Worm (Caenorhabditis elegans) whole organism, L1 larva: ENCODE data around the gene F47B7.2.
A peak's percentile ranks its signal among the peaks of the same experiment; 100 is the strongest.

Source experiments
- C04F5.9 ChIP-seq: sonication (generic microtip); optimal IDR thresholded peaks from 2 replicates; lab custom pipeline; 2016; ENCODE audit warnings: missing genetic modification characterization, missing compliant biosample characterization
- Y116A8C.19 ChIP-seq: sonication (generic microtip); optimal IDR thresholded peaks from 2 replicates; lab custom pipeline; 2016; ENCODE audit warnings: missing compliant biosample characterization, missing genetic modification characterization, borderline replicate concordance
- blmp-1 ChIP-seq: fragments of 150-350 bp; optimal IDR thresholded peaks from 2 replicates; lab custom pipeline; 2014; ENCODE audit warnings: missing biosample characterization, missing genetic modification characterization
- ceh-8 ChIP-seq: fragments of 200-800 bp; sonication (Bioruptor generic); optimal IDR thresholded peaks from 2 replicates; lab custom pipeline; 2018; ENCODE audit warnings: mild to moderate bottlenecking, missing genetic modification characterization, moderate library complexity, missing compliant biosample characterization
- ceh-82 ChIP-seq, 3 experiments: fragments of 150-350 bp in 1 of 3; sonication (generic microtip) in 2 of 3; optimal IDR thresholded peaks; 2 replicates each; lab custom pipeline; 2014 to 2017; ENCODE audit warnings: missing biosample characterization in 3 of 3, missing genetic modification characterization in 3 of 3
- dsc-1 ChIP-seq: sonication (generic microtip); optimal IDR thresholded peaks from 2 replicates; lab custom pipeline; 2016; ENCODE audit warnings: mild to moderate bottlenecking, missing genetic modification characterization, missing compliant biosample characterization
- efl-1 ChIP-seq, 4 experiments: fragments of 150-350 bp; optimal IDR thresholded peaks in 3 of 4; peaks in 1 of 4; 1 replicate in 1 of 4; 2 replicates in 3 of 4; lab custom pipeline; 2014; ENCODE audit warnings: missing biosample characterization in 2 of 4, missing genetic modification characterization in 2 of 4, missing genetic modification reagents in 2 of 4
- ets-5 ChIP-seq: fragments of 200-800 bp; sonication (Bioruptor generic); IDR thresholded peaks from 2 replicates; pipeline ENCODE4 v1.3.6; 2022; ENCODE audit warnings: missing genetic modification characterization, missing compliant biosample characterization
- fkh-10 ChIP-seq: sonication (generic microtip); optimal IDR thresholded peaks from 2 replicates; lab custom pipeline; 2017; ENCODE audit warnings: missing biosample characterization, missing genetic modification reagents, missing genetic modification characterization
- hlh-4 ChIP-seq: sonication (generic microtip); optimal IDR thresholded peaks from 2 replicates; lab custom pipeline; 2016; ENCODE audit warnings: mild to moderate bottlenecking, missing genetic modification characterization, missing compliant biosample characterization
- irx-1 ChIP-seq: sonication (generic microtip); optimal IDR thresholded peaks from 2 replicates; lab custom pipeline; 2016; ENCODE audit warnings: missing genetic modification characterization, missing compliant biosample characterization
- lin-14 ChIP-seq: fragments of 200-800 bp; sonication (Bioruptor generic); optimal IDR thresholded peaks from 2 replicates; lab custom pipeline; 2018; ENCODE audit warnings: mild to moderate bottlenecking, missing genetic modification characterization, moderate library complexity, missing compliant biosample characterization
- lin-15B ChIP-seq: fragments of 150-350 bp; sonication (generic microtip); optimal IDR thresholded peaks from 3 replicates; lab custom pipeline; 2014; ENCODE audit warnings: missing biosample characterization, missing genetic modification characterization
- lin-35 ChIP-seq, 2 experiments: fragments of 150-350 bp; optimal IDR thresholded peaks; 2 replicates each; lab custom pipeline; 2014; ENCODE audit warnings: missing biosample characterization in 2 of 2, missing genetic modification characterization in 2 of 2, missing genetic modification reagents in 2 of 2
- lin-39 ChIP-seq: fragments of 150-350 bp; optimal IDR thresholded peaks from 2 replicates; lab custom pipeline; 2014; ENCODE audit warnings: missing biosample characterization, missing genetic modification reagents, missing genetic modification characterization
- mep-1 ChIP-seq: fragments of 150-350 bp; optimal IDR thresholded peaks from 2 replicates; lab custom pipeline; 2014; ENCODE audit warnings: missing biosample characterization, missing genetic modification characterization
- nhr-28 ChIP-seq: fragments of 150-350 bp; optimal IDR thresholded peaks from 2 replicates; lab custom pipeline; 2014; ENCODE audit warnings: missing biosample characterization, missing genetic modification characterization
- nhr-47 ChIP-seq: sonication (generic microtip); optimal IDR thresholded peaks from 2 replicates; lab custom pipeline; 2016; ENCODE audit warnings: mild to moderate bottlenecking, missing genetic modification characterization, moderate library complexity, missing compliant biosample characterization
- nhr-71 ChIP-seq: sonication (generic microtip); optimal IDR thresholded peaks from 2 replicates; lab custom pipeline; 2016; ENCODE audit warnings: mild to moderate bottlenecking, missing genetic modification characterization, moderate library complexity, missing compliant biosample characterization
- nhr-84 ChIP-seq: sonication (generic microtip); optimal IDR thresholded peaks from 2 replicates; lab custom pipeline; 2017; ENCODE audit warnings: missing biosample characterization, missing genetic modification characterization
- nhr-85 ChIP-seq: sonication (generic microtip); peaks from one replicate; lab custom pipeline; 2016; ENCODE audit warnings: missing genetic modification characterization, inconsistent platforms, missing compliant biosample characterization
- nhr-90 ChIP-seq: sonication (generic microtip); optimal IDR thresholded peaks from 2 replicates; lab custom pipeline; 2016; ENCODE audit warnings: mild to moderate bottlenecking, missing genetic modification characterization, missing compliant biosample characterization; ENCODE audit not compliant: poor library complexity
- pag-3 ChIP-seq: sonication (generic microtip); optimal IDR thresholded peaks from 2 replicates; lab custom pipeline; 2017; ENCODE audit warnings: missing genetic modification characterization, mild to moderate bottlenecking, missing compliant biosample characterization, antibody characterized with exemption, borderline replicate concordance; ENCODE audit not compliant: insufficient read depth
- pqm-1 ChIP-seq: sonication (generic microtip); optimal IDR thresholded peaks from 3 replicates; lab custom pipeline; 2017; ENCODE audit warnings: missing biosample characterization, missing genetic modification characterization
- rnt-1 ChIP-seq: sonication (generic microtip); optimal IDR thresholded peaks from 2 replicates; lab custom pipeline; 2016; ENCODE audit warnings: mild to moderate bottlenecking, missing genetic modification characterization, moderate library complexity, missing compliant biosample characterization
- skn-1 ChIP-seq: fragments of 150-350 bp; optimal IDR thresholded peaks from 2 replicates; lab custom pipeline; 2014; ENCODE audit warnings: missing biosample characterization, missing genetic modification characterization
- snpc-4 ChIP-seq: fragments of 150-350 bp; optimal IDR thresholded peaks from 2 replicates; lab custom pipeline; 2014; ENCODE audit warnings: missing biosample characterization, missing genetic modification characterization
- snu-23 ChIP-seq: sonication (generic microtip); optimal IDR thresholded peaks from 2 replicates; lab custom pipeline; 2016; ENCODE audit warnings: missing genetic modification characterization, missing compliant biosample characterization
- sup-37 ChIP-seq: fragments of 200-800 bp; sonication (Bioruptor generic); optimal IDR thresholded peaks from 2 replicates; lab custom pipeline; 2018; ENCODE audit warnings: mild to moderate bottlenecking, missing genetic modification characterization, missing compliant biosample characterization
- tbx-2 ChIP-seq: sonication (generic microtip); optimal IDR thresholded peaks from 2 replicates; lab custom pipeline; 2016; ENCODE audit warnings: missing genetic modification characterization, missing compliant biosample characterization
- tlp-1 ChIP-seq: fragments of 150-350 bp; optimal IDR thresholded peaks from 2 replicates; lab custom pipeline; 2014; ENCODE audit warnings: missing biosample characterization, missing genetic modification characterization
- unc-62 ChIP-seq: fragments of 150-350 bp; optimal IDR thresholded peaks from 2 replicates; lab custom pipeline; 2014; ENCODE audit warnings: missing biosample characterization, missing genetic modification reagents, missing genetic modification characterization
- vab-15 ChIP-seq: sonication (generic microtip); optimal IDR thresholded peaks from 2 replicates; lab custom pipeline; 2017; ENCODE audit warnings: missing genotype, mild to moderate bottlenecking, missing genetic modification characterization, missing compliant biosample characterization
- zag-1 ChIP-seq: fragments of 150-350 bp; optimal IDR thresholded peaks from 2 replicates; lab custom pipeline; 2014; ENCODE audit warnings: missing biosample characterization, missing genetic modification characterization

Gene F47B7.2

DNA sequence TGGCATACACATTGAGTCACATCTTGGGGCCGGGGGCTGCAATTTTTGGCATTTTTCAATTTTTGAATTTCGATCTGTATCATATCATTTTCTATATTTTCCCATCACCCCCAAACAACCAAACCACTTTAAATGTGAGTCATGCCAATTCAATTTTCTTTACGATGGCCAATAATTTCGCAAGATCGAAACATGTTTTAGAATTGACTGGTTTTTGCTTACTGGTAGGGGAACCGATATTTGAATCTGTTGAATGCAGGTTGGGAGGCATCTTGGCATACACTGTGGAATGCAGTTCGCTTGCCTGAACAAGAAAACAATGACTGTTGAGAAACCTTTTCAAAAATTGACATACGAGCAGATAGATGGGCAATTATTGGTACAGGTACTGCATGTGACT, 18.5 kb downstream of the F47B7.2 start:
- TF ChIP-seq nhr-47 (tag; lab: Kevin White, UChicago) (no peak), snpc-4 (tag; lab: Kevin White, UChicago) (no peak), irx-1 (tag; lab: Kevin White, UChicago) (no peak), efl-1 (optimal IDR thresholded peaks at IDR 0.05; lab: Kevin White, UChicago) (no peak), efl-1 (GFP tag; optimal IDR thresholded peaks at IDR 0.05 in 1 of 2; lab: Kevin White, UChicago) (peak in 1 of 2 experiments; percentile 71)

ce11 chrX:3792715-3793114, 20.2 kb downstream of the F47B7.2 start, which contains the start of gene idpp-5:
TSS of gene idpp-5 (minus strand) at chrX:3792815.
- TF ChIP-seq hlh-4: no peak
- no peak for TF ChIP-seq fkh-10

DNA sequence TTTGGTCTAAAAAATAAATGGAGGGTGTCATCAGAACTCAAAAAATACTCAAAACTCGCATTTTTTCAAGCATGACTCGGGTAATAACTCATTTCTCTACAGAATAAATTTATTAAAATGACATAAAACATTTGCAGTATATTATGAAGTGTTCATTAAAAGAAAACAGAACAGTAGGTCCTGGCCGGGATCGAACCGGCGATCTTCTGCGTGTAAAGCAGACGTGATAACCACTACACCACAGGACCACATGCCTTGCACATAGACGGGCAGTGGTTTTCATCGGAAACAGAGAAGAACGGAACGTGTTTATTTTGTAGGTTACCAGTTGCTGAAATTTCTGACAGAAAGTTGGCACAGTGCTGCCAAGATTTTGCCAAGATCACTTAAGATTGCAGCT, 20.8 kb downstream of the F47B7.2 start:
- peak; percentile 35 for TF ChIP-seq snu-23
- no peak for TF ChIP-seq unc-62 (GFP tag; lab: Kevin White, UChicago)
- peak in 1 of 2 experiments; percentile 5 for TF ChIP-seq lin-35 (GFP tag; optimal IDR thresholded peaks at IDR 0.05; lab: Kevin White, UChicago)
- TF ChIP-seq lin-14 (GFP tag; lab: Kevin White, UChicago): peak; percentile 2

DNA sequence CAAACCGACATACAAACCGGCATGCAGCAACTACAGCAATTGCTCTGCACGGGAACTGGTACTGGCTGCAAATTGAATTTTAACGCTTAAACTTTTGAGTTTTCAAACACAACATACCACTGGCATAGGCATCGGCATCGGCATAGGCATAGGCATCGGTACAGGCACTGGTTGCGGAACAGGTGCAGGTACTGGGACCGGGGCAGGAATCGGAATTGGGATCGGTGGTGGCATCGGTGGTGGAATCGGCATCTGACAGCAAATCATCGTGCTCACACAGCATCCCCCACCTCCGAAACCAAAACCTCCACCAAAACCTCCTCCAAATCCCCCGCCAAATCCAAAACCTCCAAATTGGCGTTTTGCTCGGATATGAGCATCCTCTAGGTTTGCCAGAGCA, 21.6 kb downstream of the F47B7.2 start:
- peak; percentile 1 for TF ChIP-seq nhr-85 (tag; lab: Kevin White, UChicago)
- TF ChIP-seq vab-15 (tag; lab: Kevin White, UChicago): no peak
- TF ChIP-seq pag-3 (tag; lab: Kevin White, UChicago): no peak

DNA sequence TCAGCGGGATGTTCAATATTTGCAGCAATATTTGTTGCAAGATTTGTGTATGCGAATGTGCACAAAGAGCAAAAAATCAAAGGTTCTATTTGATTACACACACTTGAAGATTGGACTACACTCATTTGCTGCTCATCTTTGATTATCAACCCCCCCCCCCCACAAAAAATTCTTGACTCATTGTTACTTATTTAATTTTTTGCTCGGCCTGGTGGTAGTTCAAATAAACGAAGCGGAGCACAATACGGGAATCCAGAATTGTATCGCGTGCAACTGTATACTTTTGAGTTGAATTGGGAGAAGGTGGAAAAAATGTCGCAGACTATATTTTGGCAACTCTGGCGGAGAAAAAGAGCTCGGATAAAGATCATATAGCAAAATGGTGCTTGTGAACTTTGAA, 23.1 kb downstream of the F47B7.2 start, which contains the start of gene F35A5.5:
F35A5.5 (minus strand) TSS at position 101 of the 400 bp plus-strand sequence.
- TF ChIP-seq lin-15B (tag; lab: Kevin White, UChicago) (no peak), blmp-1 (tag; lab: Kevin White, UChicago) (no peak)

DNA sequence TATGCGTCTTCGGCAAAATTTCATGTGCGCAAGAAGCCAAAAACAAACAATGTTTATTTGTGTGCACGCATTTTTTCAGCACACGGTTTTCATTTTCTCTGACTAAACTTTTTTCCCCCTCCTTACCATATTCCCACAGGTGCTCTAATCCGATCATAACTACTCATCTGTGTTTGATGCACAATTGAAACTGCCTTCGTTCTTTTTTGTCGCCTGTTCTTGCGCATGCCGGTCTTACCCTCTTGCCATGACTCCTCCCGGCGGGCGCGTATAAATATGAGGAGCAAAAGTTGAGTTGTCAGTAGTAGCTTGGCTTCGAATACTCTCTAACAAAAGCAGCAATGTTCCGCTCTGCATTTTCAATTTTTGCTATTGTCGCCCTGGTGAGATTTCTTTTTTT, 25.3 kb downstream of the F47B7.2 start, which contains the start of gene abu-10:
abu-10 (plus strand) TSS at position 301 of the 400 bp plus-strand sequence.
- TF ChIP-seq snpc-4 (tag; lab: Kevin White, UChicago): no peak
- TF ChIP-seq nhr-84 (tag; lab: Kevin White, UChicago): no peak
- no peak for TF ChIP-seq nhr-71 (tag; lab: Kevin White, UChicago)
- TF ChIP-seq ceh-8: no peak
- no peak for TF ChIP-seq vab-15 (tag; lab: Kevin White, UChicago)
- no peak for TF ChIP-seq tbx-2 (tag; lab: Kevin White, UChicago)
- no peak for TF ChIP-seq nhr-47 (tag; lab: Kevin White, UChicago)
- TF ChIP-seq blmp-1 (tag; lab: Kevin White, UChicago): no peak
- no peak for TF ChIP-seq mep-1 (tag; lab: Kevin White, UChicago)
- no peak for TF ChIP-seq sup-37 (GFP tag; lab: Kevin White, UChicago)
- TF ChIP-seq ceh-82 (tag; optimal IDR thresholded peaks at IDR 0.05; lab: Kevin White, UChicago): no peak
- TF ChIP-seq lin-39 (tag; lab: Kevin White, UChicago): no peak
- no peak for TF ChIP-seq dsc-1 (tag; lab: Kevin White, UChicago)
- TF ChIP-seq zag-1 (tag; lab: Kevin White, UChicago): no peak
- no peak for TF ChIP-seq pqm-1
- TF ChIP-seq nhr-90 (tag; lab: Kevin White, UChicago): no peak
- TF ChIP-seq snu-23: no peak
- TF ChIP-seq tlp-1 (tag; lab: Kevin White, UChicago): no peak

DNA sequence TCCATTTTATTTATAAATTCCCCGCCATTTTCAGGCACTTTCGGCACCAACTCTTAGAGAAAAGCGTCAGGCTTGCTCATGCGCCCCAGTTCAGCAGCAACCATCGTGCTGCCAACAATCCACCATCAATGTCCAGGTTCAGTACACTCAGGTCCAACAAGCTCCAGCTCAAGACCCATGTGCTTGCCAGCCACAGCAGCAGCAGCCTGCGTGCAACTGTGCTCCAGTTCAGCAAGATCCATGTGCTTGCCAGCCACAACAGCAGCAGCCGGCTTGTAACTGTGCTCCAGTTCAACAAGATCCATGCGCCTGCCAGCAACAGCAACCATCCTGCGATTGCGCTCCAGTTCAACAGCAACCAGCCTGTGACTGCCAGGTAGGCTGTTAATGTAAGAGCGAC, 25.7 kb downstream of the F47B7.2 start:
- no peak for TF ChIP-seq ets-5 (GFP tag; lab: Robert Waterston, UW)
- TF ChIP-seq snu-23: no peak
- TF ChIP-seq skn-1 (tag; lab: Kevin White, UChicago): no peak
- TF ChIP-seq Y116A8C.19 (tag; lab: Kevin White, UChicago): no peak
- TF ChIP-seq nhr-28 (tag; lab: Kevin White, UChicago): no peak
- TF ChIP-seq rnt-1 (tag; lab: Kevin White, UChicago): no peak
- TF ChIP-seq C04F5.9 (tag; lab: Kevin White, UChicago): no peak
- no peak for TF ChIP-seq nhr-90 (tag; lab: Kevin White, UChicago)
